Worm (Caenorhabditis elegans): ENCODE measurements around the gene Y25C1A.2.
"Not testable (repeated sequence)": the region's sequence is repeated elsewhere in the genome, so short reads cannot be mapped to it uniquely, and the experiment has no call there.

- not testable (repeated sequence) for TF ChIP-seq him-1 (tag; optimal IDR thresholded peaks at IDR 0.05); pha-4 (tag; optimal IDR thresholded peaks at IDR 0.05); bed-1 (GFP tag; IDR thresholded peaks at IDR 0.05); K11D2.4 (GFP tag; IDR thresholded peaks at IDR 0.05); lin-35 (GFP tag; optimal IDR thresholded peaks at IDR 0.05); ztf-25 (GFP tag; IDR thresholded peaks at IDR 0.05); Y79H2A.3 (GFP tag; conservative IDR thresholded peaks at IDR 0.05); ceh-27 (GFP tag; optimal IDR thresholded peaks at IDR 0.05); akir-1 (GFP tag; optimal IDR thresholded peaks at IDR 0.05); ama-1 (optimal IDR thresholded peaks at IDR 0.05); ama-1 (GFP tag; optimal IDR thresholded peaks at IDR 0.05); egl-18 (GFP tag; IDR thresholded peaks at IDR 0.05); aptf-3 (GFP tag; IDR thresholded peaks at IDR 0.05)
Measured at ce11 chrII:3142855-3143254, 30.4 kb downstream of the Y25C1A.2 start, which contains the start of gene sri-42.
